Worm (Caenorhabditis elegans): ENCODE measurements around the gene F53F4.18.

ce11 chrV:13598370-13598769, 8.4 kb downstream of the F53F4.18 start:
- no peak for TF ChIP-seq ZK546.5 (tag; optimal IDR thresholded peaks at IDR 0.05)
- no peak for TF ChIP-seq snpc-4 (tag; optimal IDR thresholded peaks at IDR 0.05)
- TF ChIP-seq skn-1 (tag; optimal IDR thresholded peaks at IDR 0.05) = no peak
